Worm (Caenorhabditis elegans): ENCODE data around the gene F42F12.14.
A peak's percentile ranks its signal among the peaks of the same experiment; 100 is the strongest.

The F42F12.14 gene

DNA sequence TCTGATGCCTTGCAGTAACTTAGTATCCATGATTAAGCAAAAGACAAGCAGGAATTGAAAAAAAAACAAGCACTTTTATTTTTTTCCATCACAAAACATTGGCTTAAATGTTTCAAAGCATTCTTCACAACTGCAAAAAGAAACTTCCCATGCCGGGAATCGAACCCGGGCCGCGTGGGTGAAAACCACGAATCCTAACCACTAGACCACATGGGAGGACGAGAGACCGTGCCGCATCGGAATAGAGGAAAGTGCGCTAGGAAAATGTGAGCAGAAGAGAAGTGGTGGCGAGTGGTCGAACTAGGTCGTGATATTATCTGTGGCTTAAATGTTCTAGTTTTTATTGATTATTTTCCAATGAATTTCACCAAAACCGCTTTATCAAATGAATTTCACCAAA is 19.1 kb downstream of the F42F12.14 start (continued):
- TF ChIP-seq nhr-42 (GFP tag; IDR thresholded peaks at IDR 0.05) (0 out of 2 replicates have a peak, but pooled peaks have one; percentile 41), F26F4.8 (GFP tag; conservative IDR thresholded peaks at IDR 0.05) (no peak), fos-1 (tag; optimal IDR thresholded peaks at IDR 0.05) (no peak), dmd-8 (GFP tag; IDR thresholded peaks at IDR 0.05) (peak; percentile 64; the same call in 1 of the 2 replicates), mxl-3 (GFP tag; optimal IDR thresholded peaks at IDR 0.05) (peak; percentile 39), mep-1 (tag; optimal IDR thresholded peaks at IDR 0.05) (peak; percentile 65), mdl-1 (tag; optimal IDR thresholded peaks at IDR 0.05) (peak in 1 of 2 experiments; percentile 72), daf-16 (GFP tag; optimal IDR thresholded peaks at IDR 0.05) (peak; percentile 11 to 45), daf-16 (tag; optimal IDR thresholded peaks at IDR 0.05) (peak; percentile 51), gei-8 (GFP tag; optimal IDR thresholded peaks at IDR 0.05) (peak; percentile 0), F37D6.2 (tag; optimal IDR thresholded peaks at IDR 0.05) (no peak), unc-39 (tag; optimal IDR thresholded peaks at IDR 0.05) (no peak), ceh-28 (tag; optimal IDR thresholded peaks at IDR 0.05) (no peak), nhr-111 (GFP tag; optimal IDR thresholded peaks at IDR 0.05) (no peak), nhr-77 (tag; optimal IDR thresholded peaks at IDR 0.05) (peak; percentile 64), ZK337.2 (GFP tag; IDR thresholded peaks at IDR 0.05) (no peak), duxl-1 (tag; optimal IDR thresholded peaks at IDR 0.05; ENCODE audit: poor library complexity) (peak; percentile 81), hlh-11 (tag; optimal IDR thresholded peaks at IDR 0.05) (peak; percentile 53), ceh-32 (tag; optimal IDR thresholded peaks at IDR 0.05; ENCODE audit: poor library complexity) (no peak), spr-1 (tag; optimal IDR thresholded peaks at IDR 0.05) (peak; percentile 14), attf-4 (tag; optimal IDR thresholded peaks at IDR 0.05) (no peak), pha-4 (GFP tag; IDR thresholded peaks at IDR 0.05) (no peak), pha-4 (tag; optimal IDR thresholded peaks at IDR 0.05) (no peak), Y105C5A.15 (GFP tag; IDR thresholded peaks at IDR 0.05) (0 out of 2 replicates have a peak, but pooled peaks have one; percentile 55), tag-97 (GFP tag; IDR thresholded peaks at IDR 0.05) (no peak), aha-1 (tag) (peak; percentile 94), lin-29 (GFP tag; IDR thresholded peaks at IDR 0.05) (no peak), rbr-2 (tag; optimal IDR thresholded peaks at IDR 0.05) (peak; percentile 30), F49E8.2 (tag; optimal IDR thresholded peaks at IDR 0.05; ENCODE audit: borderline replicate concordance) (no peak), nhr-48 (tag; optimal IDR thresholded peaks at IDR 0.05) (no peak), set-16 (GFP tag; IDR thresholded peaks at IDR 0.05) (no peak), zip-2 (tag; optimal IDR thresholded peaks at IDR 0.05) (no peak), unc-130 (GFP tag; optimal IDR thresholded peaks at IDR 0.05) (no peak), dmd-9 (GFP tag; IDR thresholded peaks at IDR 0.05) (peak; percentile 60; the same call in 1 of the 2 replicates), aly-2 (tag; optimal IDR thresholded peaks at IDR 0.05) (no peak), Y48G9A.11 (GFP tag; IDR thresholded peaks at IDR 0.05) (peak; percentile 43; the same call in 1 of the 2 replicates), zfp-2 (tag; optimal IDR thresholded peaks at IDR 0.05) (no peak), madf-9 (GFP tag; conservative IDR thresholded peaks at IDR 0.05) (peak; percentile 55; the same call in 1 of the 2 replicates), ceh-20 (GFP tag; IDR thresholded peaks at IDR 0.05) (0 out of 2 replicates have a peak, but pooled peaks have one; percentile 33), nhr-10 (tag; optimal IDR thresholded peaks at IDR 0.05) (no peak), php-3 (GFP tag; IDR thresholded peaks at IDR 0.05) (peak; percentile 65; the same call in 1 of the 2 replicates), mxl-2 (GFP tag; conservative IDR thresholded peaks at IDR 0.05) (no peak), dpl-1 (GFP tag; optimal IDR thresholded peaks at IDR 0.05) (no peak), mes-2 (tag; optimal IDR thresholded peaks at IDR 0.05; ENCODE audit: poor library complexity, severe bottlenecking) (peak; percentile 81), lin-1 (GFP tag; IDR thresholded peaks at IDR 0.05) (peak; percentile 53; the same call in 1 of the 2 replicates), dmd-6 (GFP tag; IDR thresholded peaks at IDR 0.05) (peak; percentile 55), nhr-41 (GFP tag; IDR thresholded peaks at IDR 0.05) (peak; percentile 82; the same call in 1 of the 2 replicates), lin-15B (tag; optimal IDR thresholded peaks at IDR 0.05) (no peak), ztf-7 (tag; optimal IDR thresholded peaks at IDR 0.05) (peak; percentile 59), lin-13 (GFP tag; optimal IDR thresholded peaks at IDR 0.05) (peak; percentile 13), daf-19 (GFP tag; conservative IDR thresholded peaks at IDR 0.05) (no peak), hmg-1.1 (GFP tag; IDR thresholded peaks at IDR 0.05) (peak; percentile 90)
